Worm (Caenorhabditis elegans): ENCODE measurements around the gene rpap-2.
"Not testable (repeated sequence)": the region's sequence is repeated elsewhere in the genome, so short reads cannot be mapped to it uniquely, and the experiment has no call there.

The rpap-2 gene

DNA sequence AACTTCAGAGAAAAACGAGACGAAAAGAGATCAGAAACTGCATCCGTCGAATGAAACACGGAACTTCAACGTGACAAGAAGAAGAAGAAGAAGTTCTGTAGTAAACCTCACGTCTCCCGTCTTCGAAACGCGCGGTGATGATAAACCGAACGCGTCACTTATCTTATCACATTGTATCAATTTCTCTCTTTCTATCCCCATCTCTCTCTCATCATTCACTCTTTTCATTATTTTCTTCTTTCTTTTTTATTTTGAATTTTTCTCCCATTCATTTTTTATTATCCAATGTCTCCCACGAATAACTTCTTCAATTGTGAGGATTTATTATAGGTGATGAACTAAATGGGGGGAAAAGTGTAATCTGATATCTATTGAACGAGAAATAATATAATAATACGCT, 19.1 kb downstream of the rpap-2 start:
- TF ChIP-seq attf-4 (tag; optimal IDR thresholded peaks at IDR 0.05): no peak
- TF ChIP-seq dpl-1 (GFP tag; optimal IDR thresholded peaks at IDR 0.05): no peak
- TF ChIP-seq aly-2 (tag; optimal IDR thresholded peaks at IDR 0.05): no peak
- TF ChIP-seq mdl-1 (tag; optimal IDR thresholded peaks at IDR 0.05): peak; percentile 42 to 75
- TF ChIP-seq lsy-2 (tag; optimal IDR thresholded peaks at IDR 0.05): peak; percentile 14 to 54
- TF ChIP-seq nhr-28 (tag; optimal IDR thresholded peaks at IDR 0.05): peak; percentile 49
- peak; percentile 63 for TF ChIP-seq nhr-48 (tag; optimal IDR thresholded peaks at IDR 0.05)
- TF ChIP-seq mxl-3 (GFP tag; optimal IDR thresholded peaks at IDR 0.05): peak; percentile 78
- TF ChIP-seq ctbp-1 (GFP tag; IDR thresholded peaks at IDR 0.05): no peak
- TF ChIP-seq dve-1 (tag; optimal IDR thresholded peaks at IDR 0.05; ENCODE audit: insufficient read depth): peak; percentile 69
- TF ChIP-seq hlh-30 (tag; optimal IDR thresholded peaks at IDR 0.05; ENCODE audit: insufficient read depth): peak; percentile 70
- TF ChIP-seq set-16 (GFP tag; IDR thresholded peaks at IDR 0.05): no peak
- TF ChIP-seq mep-1 (tag; optimal IDR thresholded peaks at IDR 0.05): peak; percentile 21
- peak; percentile 76 for TF ChIP-seq hlh-11 (tag; optimal IDR thresholded peaks at IDR 0.05)
- TF ChIP-seq unc-62 (GFP tag; optimal IDR thresholded peaks at IDR 0.05 in 1 of 2): peak in 1 of 2 experiments; percentile 8
- TF ChIP-seq unc-62 (tag; optimal IDR thresholded peaks at IDR 0.05): no peak
- no peak for TF ChIP-seq ces-1 (GFP tag; optimal IDR thresholded peaks at IDR 0.05)
- peak; percentile 70 for TF ChIP-seq cey-2 (tag; optimal IDR thresholded peaks at IDR 0.05; ENCODE audit: borderline replicate concordance, insufficient read depth)

DNA sequence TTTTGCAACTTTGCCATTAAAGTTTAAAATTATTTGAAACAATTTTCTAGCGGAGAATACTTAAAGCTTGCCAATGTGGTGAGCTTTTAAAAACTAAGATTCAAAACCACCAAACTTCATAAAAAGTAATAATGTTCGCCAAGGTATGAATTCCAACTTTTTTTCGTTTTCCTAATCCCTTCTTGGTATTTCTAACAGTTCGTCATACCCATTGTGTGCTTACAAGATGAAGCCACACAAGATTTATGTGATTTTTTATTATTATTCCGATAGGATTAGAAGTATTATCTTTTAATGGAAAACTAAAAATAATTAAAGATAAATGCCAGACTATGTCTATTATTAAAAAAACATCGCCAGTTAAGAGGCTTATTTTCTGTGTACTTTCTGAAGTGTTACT, 20.3 kb downstream of the rpap-2 start:
- TF ChIP-seq nhr-102 (tag; optimal IDR thresholded peaks at IDR 0.05): no peak

DNA sequence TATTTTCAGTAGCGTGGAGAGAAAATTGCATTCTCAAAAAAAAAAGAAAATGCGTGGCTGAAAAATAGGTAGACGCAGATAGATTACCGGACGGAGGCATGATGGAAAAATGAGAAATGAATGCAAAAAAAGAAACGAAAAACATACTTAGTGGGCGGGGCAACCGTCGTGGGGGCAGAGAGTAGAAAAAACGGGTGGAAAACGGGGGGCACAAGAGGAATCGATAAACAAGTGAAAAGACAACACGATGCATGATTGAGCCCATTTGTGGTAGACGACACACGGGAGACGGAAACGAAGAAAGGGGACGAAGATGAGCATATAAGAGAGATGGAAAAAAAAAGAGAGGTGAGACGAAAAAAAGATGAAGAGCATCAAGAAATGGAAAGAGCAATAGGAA, 20.8 kb downstream of the rpap-2 start:
- TF ChIP-seq hlh-30 (tag; optimal IDR thresholded peaks at IDR 0.05; ENCODE audit: insufficient read depth) (peak; percentile 18), hif-1 (tag; optimal IDR thresholded peaks at IDR 0.05) (no peak), unc-62 (GFP tag; optimal IDR thresholded peaks at IDR 0.05 in 1 of 2) (peak in 1 of 2 experiments; percentile 70), unc-62 (tag; optimal IDR thresholded peaks at IDR 0.05) (no peak), aha-1 (tag) (peak; percentile 94), nhr-77 (tag; optimal IDR thresholded peaks at IDR 0.05) (no peak), nhr-28 (tag; optimal IDR thresholded peaks at IDR 0.05) (no peak), rbr-2 (tag; optimal IDR thresholded peaks at IDR 0.05) (peak; percentile 38), dve-1 (tag; optimal IDR thresholded peaks at IDR 0.05; ENCODE audit: insufficient read depth) (peak; percentile 2), nhr-237 (tag; optimal IDR thresholded peaks at IDR 0.05) (no peak), daf-16 (GFP tag; optimal IDR thresholded peaks at IDR 0.05) (no peak), daf-16 (tag; optimal IDR thresholded peaks at IDR 0.05) (peak; percentile 10)

DNA sequence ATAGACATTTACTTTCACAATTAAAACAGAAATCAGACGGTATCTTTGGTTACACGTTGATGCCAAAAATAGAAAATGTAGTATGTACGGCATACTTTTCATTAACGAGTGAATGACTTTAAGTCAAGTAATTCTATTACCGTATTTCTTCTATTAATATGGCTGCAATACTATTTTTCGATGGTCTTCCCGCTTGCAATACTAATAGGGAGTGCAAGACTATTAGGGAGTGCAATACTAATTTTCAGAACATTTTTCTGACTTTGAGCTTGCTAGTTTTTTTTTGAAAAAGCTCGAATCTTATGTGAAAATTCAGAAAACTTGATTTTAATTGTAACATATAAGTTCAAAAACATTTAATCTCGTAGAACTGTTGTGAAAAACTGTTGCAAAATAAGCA, 22.0 kb downstream of the rpap-2 start, which contains the start of gene R08D7.7:
Gene R08D7.7, plus strand, starts transcription at position 301 of the 400 bp plus-strand sequence.
- TF ChIP-seq cey-2 (tag; optimal IDR thresholded peaks at IDR 0.05; ENCODE audit: borderline replicate concordance, insufficient read depth); fos-1 (tag; optimal IDR thresholded peaks at IDR 0.05); unc-130 (GFP tag; optimal IDR thresholded peaks at IDR 0.05): not testable (repeated sequence)

DNA sequence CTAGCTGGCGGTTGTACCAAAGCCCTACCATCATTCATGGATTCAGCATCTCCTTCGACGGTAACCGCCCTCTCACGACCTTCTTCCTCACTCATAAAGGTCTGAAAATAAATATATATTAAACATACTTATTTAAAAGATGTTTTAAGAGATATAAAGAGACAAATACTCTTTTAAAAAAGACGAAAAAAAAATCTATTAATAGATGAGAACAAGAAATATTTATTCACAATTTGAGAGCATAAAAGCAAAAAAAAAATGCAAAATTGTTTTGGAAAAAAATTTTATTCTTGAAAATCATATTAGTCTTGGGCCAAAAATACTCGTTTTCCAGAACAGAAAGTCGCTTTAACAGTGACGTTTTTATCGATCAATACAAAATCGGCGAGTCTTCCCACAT, 28.9 kb downstream of the rpap-2 start, which contains the start of gene skat-1:
Gene skat-1, minus strand, starts transcription at position 101 of the 400 bp plus-strand sequence.
- peak; percentile 21; the same call in 1 of the 2 replicates for TF ChIP-seq lin-38 (GFP tag; IDR thresholded peaks at IDR 0.05)
- peak; percentile 7 for TF ChIP-seq nhr-102 (tag; optimal IDR thresholded peaks at IDR 0.05)
- TF ChIP-seq cey-2 (tag; optimal IDR thresholded peaks at IDR 0.05; ENCODE audit: borderline replicate concordance, insufficient read depth): no peak

DNA sequence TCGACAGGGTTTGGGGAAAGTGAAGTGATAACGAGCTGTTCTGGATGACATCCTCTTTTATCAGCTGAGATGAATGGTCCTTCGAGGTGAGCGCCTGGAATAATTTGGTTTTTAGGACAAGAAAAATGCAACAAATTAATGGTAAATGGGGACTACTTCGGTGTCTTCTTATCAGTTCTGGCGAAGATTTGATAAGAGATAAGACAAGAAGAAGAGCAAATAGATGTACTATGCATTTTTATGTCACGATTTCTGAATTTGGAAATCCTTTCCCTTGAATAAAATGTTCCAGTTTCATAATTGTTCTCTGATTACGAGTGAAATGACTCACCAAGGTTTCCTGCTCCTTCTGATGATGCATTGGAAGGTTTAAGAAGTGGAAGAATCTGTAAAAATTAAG, 30.1 kb downstream of the rpap-2 start:
- TF ChIP-seq madf-5 (GFP tag; IDR thresholded peaks at IDR 0.05): 0 out of 4 replicates have a peak, but pooled peaks of 1 of the 2 experiments have one; percentile 0
- no peak for TF ChIP-seq ces-1 (GFP tag; optimal IDR thresholded peaks at IDR 0.05)
- TF ChIP-seq zag-1 (tag; optimal IDR thresholded peaks at IDR 0.05): no peak
- peak; percentile 80 for TF ChIP-seq pqm-1 (tag; optimal IDR thresholded peaks at IDR 0.05)
